Worm (Caenorhabditis elegans): ENCODE results near the gene capa-1.

DNA sequence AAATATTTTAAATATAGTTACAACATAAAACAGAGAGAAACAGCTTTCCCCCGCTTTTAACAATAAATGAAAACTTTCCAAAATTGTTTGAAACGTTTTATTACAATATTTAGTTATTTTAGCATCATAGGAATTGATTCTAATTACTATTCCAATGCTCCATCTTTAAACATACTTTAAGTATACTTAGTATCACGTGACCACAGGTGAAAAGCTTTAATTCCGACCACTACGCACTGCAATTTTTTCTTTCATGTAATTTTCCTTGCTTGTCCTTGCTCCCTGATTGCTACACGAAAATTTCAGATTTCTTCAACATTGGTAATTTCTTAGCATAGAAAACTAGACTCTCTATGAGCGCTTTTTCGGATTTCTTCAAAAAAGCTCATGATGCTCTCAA, 22.2 kb upstream of the capa-1 start, which contains the start of gene tbc-16:
- TF ChIP-seq efl-1 (GFP tag; optimal IDR thresholded peaks at IDR 0.05) (no peak), ztf-22 (GFP tag; optimal IDR thresholded peaks at IDR 0.05) (no peak), hmg-20 (GFP tag; IDR thresholded peaks at IDR 0.05) (no peak), bed-2 (GFP tag; IDR thresholded peaks at IDR 0.05) (no peak), lin-35 (GFP tag; optimal IDR thresholded peaks at IDR 0.05) (no peak), athp-1 (tag; optimal IDR thresholded peaks at IDR 0.05) (no peak), hrde-1 (tag; optimal IDR thresholded peaks at IDR 0.05; ENCODE audit: borderline replicate concordance) (no peak), ama-1 (optimal IDR thresholded peaks at IDR 0.05) (no peak), ama-1 (GFP tag; optimal IDR thresholded peaks at IDR 0.05) (no peak), attf-3 (GFP tag; conservative IDR thresholded peaks at IDR 0.05) (no peak), sdz-38 (tag; optimal IDR thresholded peaks at IDR 0.05) (no peak), dpl-1 (GFP tag; optimal IDR thresholded peaks at IDR 0.05) (no peak), snpc-1.1 (tag; optimal IDR thresholded peaks at IDR 0.05; ENCODE audit: insufficient read depth) (no peak), F39B2.1 (GFP tag; IDR thresholded peaks at IDR 0.05) (no peak), ceh-58 (GFP tag; IDR thresholded peaks at IDR 0.05) (no peak)

Measured in whole organism, young adult.